Fruit fly (Drosophila melanogaster) whole organism, embryonic: ENCODE measurements around the gene Gs2.

Experiments used
- Aef1 ChIP-seq: fragments of 200-800 bp; sonication (Bioruptor generic); IDR thresholded peaks from 3 replicates; pipeline ENCODE4 v1.3.6; 2022; ENCODE audit warnings: missing biosample characterization, missing genetic modification characterization
- CG11398 ChIP-seq: fragments of 200-800 bp; sonication (Bioruptor generic); optimal IDR thresholded peaks from 2 replicates; lab custom pipeline; 2016; ENCODE audit warnings: missing biosample characterization, missing genetic modification characterization
- ap ChIP-seq: fragments of 200-800 bp; sonication (Bioruptor generic); IDR thresholded peaks from 2 replicates; pipeline ENCODE4 v1.3.6; 2022; ENCODE audit warnings: missing biosample characterization, missing genetic modification characterization
- hkb ChIP-seq, 2 experiments: fragments of 200-800 bp in 1 of 2; fragments of >200 bp in 1 of 2; sonication (Bioruptor generic) in 1 of 2; IDR thresholded peaks in 1 of 2; optimal IDR thresholded peaks in 1 of 2; 2 replicates each; pipeline versions ENCODE4 v1.3.6 to Lab custom; 2017 to 2022; ENCODE audit warnings: missing biosample characterization in 1 of 2, missing genetic modification characterization in 1 of 2
- salm ChIP-seq: fragments of 200-800 bp; sonication (Bioruptor generic); optimal IDR thresholded peaks from 2 replicates; lab custom pipeline; 2018; ENCODE audit warnings: missing biosample characterization, mild to moderate bottlenecking, missing genetic modification characterization

DNA sequence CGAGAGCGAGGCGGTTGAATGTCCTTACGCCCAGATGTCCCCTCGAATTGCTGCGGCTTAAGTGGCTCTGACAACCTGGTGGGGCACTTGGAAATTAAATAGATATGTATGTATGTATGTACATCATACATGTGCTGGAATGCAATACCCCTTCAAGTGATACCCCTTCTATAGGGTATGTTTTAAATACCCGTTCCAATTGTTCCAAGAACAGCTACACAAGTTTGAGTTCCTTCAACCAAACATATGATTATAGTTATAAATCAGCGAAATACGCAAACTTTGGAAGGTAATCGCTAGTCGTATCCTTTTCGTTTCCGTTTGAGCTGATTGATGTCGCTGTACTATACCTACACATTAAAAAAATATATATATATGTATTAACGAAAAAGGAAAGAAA is 39.1 kb upstream of the Gs2 start:
- TF ChIP-seq CG11398 (GFP tag; lab: Kevin White, UChicago) = no peak
- TF ChIP-seq ap (GFP tag; lab: Robert Waterston, UW) = no peak
- no peak for TF ChIP-seq hkb (optimal IDR thresholded peaks at IDR 0.05; lab: Kevin White, UChicago)
- TF ChIP-seq hkb (GFP tag; IDR thresholded peaks at IDR 0.05; lab: Robert Waterston, UW) = no peak
- TF ChIP-seq salm = no peak
- TF ChIP-seq Aef1 (GFP tag; lab: Robert Waterston, UW) = no peak
